Worm (Caenorhabditis elegans): ENCODE measurements around the gene ZK813.2.

The ZK813.2 gene

ce11 chrX:3469332-3469731 is 25.7 kb downstream of the ZK813.2 start:
- no peak for TF ChIP-seq dao-5 (tag; optimal IDR thresholded peaks at IDR 0.05)
- TF ChIP-seq W03F9.2 (tag; optimal IDR thresholded peaks at IDR 0.05), result no peak
- no peak for TF ChIP-seq him-1 (tag; optimal IDR thresholded peaks at IDR 0.05)

- TF ChIP-seq him-1 (tag; optimal IDR thresholded peaks at IDR 0.05), result no peak
Measured at ce11 chrX:3470307-3470706, 26.7 kb downstream of the ZK813.2 start.

- TF ChIP-seq dao-5 (tag; optimal IDR thresholded peaks at IDR 0.05), result no peak
- no peak for TF ChIP-seq him-1 (tag; optimal IDR thresholded peaks at IDR 0.05)
- TF ChIP-seq W03F9.2 (tag; optimal IDR thresholded peaks at IDR 0.05), result no peak
Measured at ce11 chrX:3472226-3472625, 28.6 kb downstream of the ZK813.2 start.

ce11 chrX:3473793-3474192 is 30.2 kb downstream of the ZK813.2 start:
- TF ChIP-seq W03F9.2 (tag; optimal IDR thresholded peaks at IDR 0.05) (no peak), dao-5 (tag; optimal IDR thresholded peaks at IDR 0.05) (no peak), him-1 (tag; optimal IDR thresholded peaks at IDR 0.05) (no peak)

- TF ChIP-seq W03F9.2 (tag; optimal IDR thresholded peaks at IDR 0.05), result no peak
- no peak for TF ChIP-seq him-1 (tag; optimal IDR thresholded peaks at IDR 0.05)
- TF ChIP-seq dao-5 (tag; optimal IDR thresholded peaks at IDR 0.05), result no peak
Measured at ce11 chrX:3479950-3480349, 36.3 kb downstream of the ZK813.2 start, which contains the start of gene wrt-6. wrt-6 (plus strand) TSS chrX:3480250.

- no peak for TF ChIP-seq dao-5 (tag; optimal IDR thresholded peaks at IDR 0.05)
- no peak for TF ChIP-seq him-1 (tag; optimal IDR thresholded peaks at IDR 0.05)
Measured at ce11 chrX:3488074-3488688, 44.6 kb downstream of the ZK813.2 start.

ce11 chrX:3488993-3489392 is 45.4 kb downstream of the ZK813.2 start, which contains the start of gene C12D12.3:
C12D12.3 (plus strand) TSS chrX:3489293.
- TF ChIP-seq W03F9.2 (tag; optimal IDR thresholded peaks at IDR 0.05) (no peak), dao-5 (tag; optimal IDR thresholded peaks at IDR 0.05) (no peak), him-1 (tag; optimal IDR thresholded peaks at IDR 0.05) (no peak)

- TF ChIP-seq him-1 (tag; optimal IDR thresholded peaks at IDR 0.05) (no peak), W03F9.2 (tag; optimal IDR thresholded peaks at IDR 0.05) (no peak), dao-5 (tag; optimal IDR thresholded peaks at IDR 0.05) (no peak)
Measured at ce11 chrX:3492431-3492830, 48.8 kb downstream of the ZK813.2 start.
